Worm (Caenorhabditis elegans) whole organism, L4 larva: ENCODE data around the gene Y54F10AM.6.
"Not testable (repeated sequence)": the region's sequence is repeated elsewhere in the genome, so short reads cannot be mapped to it uniquely, and the experiment has no call there.

Source experiments
- aly-2 ChIP-seq: sonication (generic microtip); optimal IDR thresholded peaks from 2 replicates; lab custom pipeline; 2018; ENCODE audit warnings: missing biosample characterization, missing genetic modification characterization
- ama-1 ChIP-seq: fragments of 150-350 bp; optimal IDR thresholded peaks from 2 replicates; lab custom pipeline; 2014; ENCODE audit warnings: inconsistent platforms, mixed read lengths
- ceh-28 ChIP-seq: fragments of 150-350 bp; optimal IDR thresholded peaks from 2 replicates; lab custom pipeline; 2014; ENCODE audit warnings: missing biosample characterization, missing genetic modification reagents, missing genetic modification characterization
- lin-13 ChIP-seq: fragments of 150-350 bp; optimal IDR thresholded peaks from 2 replicates; lab custom pipeline; 2014; ENCODE audit warnings: missing biosample characterization, missing genetic modification reagents, missing genetic modification characterization
- mep-1 ChIP-seq: fragments of 150-350 bp; sonication (generic microtip); optimal IDR thresholded peaks from 3 replicates; lab custom pipeline; 2014; ENCODE audit warnings: missing biosample characterization, missing genetic modification characterization
- nhr-76 ChIP-seq: fragments of 150-350 bp; optimal IDR thresholded peaks from 2 replicates; lab custom pipeline; 2014; ENCODE audit warnings: missing biosample characterization, missing genetic modification characterization
- pha-4 ChIP-seq, 2 experiments: fragments of 150-350 bp in 1 of 2; fragments of 200-800 bp in 1 of 2; sonication (Bioruptor generic) in 1 of 2; IDR thresholded peaks in 1 of 2; optimal IDR thresholded peaks in 1 of 2; 2 replicates each; pipeline versions ENCODE4 v1.3.6 to Lab custom; 2014 to 2022; ENCODE audit warnings: missing genetic modification characterization in 2 of 2, missing genetic modification reagents in 2 of 2, missing biosample characterization in 1 of 2, missing compliant biosample characterization in 1 of 2
- php-3 ChIP-seq: fragments of 200-800 bp; sonication (Bioruptor generic); IDR thresholded peaks from 2 replicates; pipeline ENCODE4 v1.3.6; 2022; ENCODE audit warnings: missing genetic modification reagents, missing genetic modification characterization, missing compliant biosample characterization
- sdz-12 ChIP-seq: fragments of 200-800 bp; sonication (Bioruptor generic); optimal IDR thresholded peaks from 2 replicates; lab custom pipeline; 2018; ENCODE audit warnings: mild to moderate bottlenecking, missing genetic modification characterization, missing compliant biosample characterization

- not testable (repeated sequence) for TF ChIP-seq mep-1 (tag; lab: Kevin White, UChicago); sdz-12; php-3 (GFP tag; lab: Robert Waterston, UW); ama-1 (lab: Kevin White, UChicago); pha-4 (tag; optimal IDR thresholded peaks at IDR 0.05; lab: Kevin White, UChicago); lin-13; aly-2 (tag; lab: Kevin White, UChicago); ceh-28 (tag; lab: Kevin White, UChicago); nhr-76 (tag; lab: Kevin White, UChicago)
- TF ChIP-seq pha-4 (GFP tag; IDR thresholded peaks at IDR 0.05; lab: Robert Waterston, UW): peak; percentile 80; the same call in 1 of the 2 replicates
These were observed 13.9 kb upstream of the Y54F10AM.6 start for ce11 chrIII:2494717-2495116.
